Worm (Caenorhabditis elegans): ENCODE data around the gene B0281.3.

ce11 chrII:2300861-2301260 lies 6.0 kb upstream of the B0281.3 start, which contains the start of gene B0281.5:
- TF ChIP-seq B0019.2 (GFP tag; conservative IDR thresholded peaks at IDR 0.05): no peak
- TF ChIP-seq dpl-1 (GFP tag; optimal IDR thresholded peaks at IDR 0.05): no peak
- TF ChIP-seq T26A5.8 (tag; optimal IDR thresholded peaks at IDR 0.05): no peak

Measured in whole organism, young adult.